Worm (Caenorhabditis elegans) whole organism, L2 larva: ENCODE data around the gene vdac-1.

Experiments used
- F13H6.1 ChIP-seq: sonication (generic microtip); optimal IDR thresholded peaks from 2 replicates; lab custom pipeline; 2016; ENCODE audit warnings: missing genetic modification characterization, missing compliant biosample characterization
- egl-27 ChIP-seq: sonication (generic microtip); optimal IDR thresholded peaks from 3 replicates; lab custom pipeline; 2017; ENCODE audit warnings: missing biosample characterization, missing genetic modification reagents, missing genetic modification characterization
- elt-1 ChIP-seq: fragments of 150-350 bp; optimal IDR thresholded peaks from 2 replicates; lab custom pipeline; 2014; ENCODE audit warnings: missing biosample characterization, missing genetic modification characterization
- elt-3 ChIP-seq: sonication (generic microtip); optimal IDR thresholded peaks from 2 replicates; lab custom pipeline; 2017; ENCODE audit warnings: missing biosample characterization, missing genetic modification characterization
- lin-13 ChIP-seq: fragments of 150-350 bp; optimal IDR thresholded peaks from 2 replicates; lab custom pipeline; 2014; ENCODE audit warnings: missing biosample characterization, missing genetic modification reagents, missing genetic modification characterization
- lsy-2 ChIP-seq, 2 experiments: fragments of 150-350 bp in 1 of 2; sonication (generic microtip) in 1 of 2; optimal IDR thresholded peaks; 2 replicates each; lab custom pipeline; 2014 to 2017; ENCODE audit warnings: missing biosample characterization in 2 of 2, missing genetic modification characterization in 2 of 2
- nhr-11 ChIP-seq: fragments of 150-350 bp; optimal IDR thresholded peaks from 2 replicates; lab custom pipeline; 2014; ENCODE audit warnings: missing biosample characterization, missing genetic modification characterization
- nhr-21 ChIP-seq: fragments of 150-350 bp; optimal IDR thresholded peaks from 2 replicates; lab custom pipeline; 2014; ENCODE audit warnings: missing biosample characterization, missing genetic modification characterization
- nhr-23 ChIP-seq: fragments of 150-350 bp; optimal IDR thresholded peaks from 2 replicates; lab custom pipeline; 2014; ENCODE audit warnings: missing biosample characterization, missing genetic modification reagents, missing genetic modification characterization
- skn-1 ChIP-seq: sonication (generic microtip); optimal IDR thresholded peaks from 2 replicates; lab custom pipeline; 2017; ENCODE audit warnings: missing biosample characterization, missing genetic modification characterization
- unc-39 ChIP-seq: fragments of 150-350 bp; optimal IDR thresholded peaks from 2 replicates; lab custom pipeline; 2014; ENCODE audit warnings: missing biosample characterization, missing genetic modification characterization
- unc-62 ChIP-seq: fragments of 150-350 bp; optimal IDR thresholded peaks from 2 replicates; lab custom pipeline; 2014; ENCODE audit warnings: missing biosample characterization, missing genetic modification reagents, missing genetic modification characterization

DNA sequence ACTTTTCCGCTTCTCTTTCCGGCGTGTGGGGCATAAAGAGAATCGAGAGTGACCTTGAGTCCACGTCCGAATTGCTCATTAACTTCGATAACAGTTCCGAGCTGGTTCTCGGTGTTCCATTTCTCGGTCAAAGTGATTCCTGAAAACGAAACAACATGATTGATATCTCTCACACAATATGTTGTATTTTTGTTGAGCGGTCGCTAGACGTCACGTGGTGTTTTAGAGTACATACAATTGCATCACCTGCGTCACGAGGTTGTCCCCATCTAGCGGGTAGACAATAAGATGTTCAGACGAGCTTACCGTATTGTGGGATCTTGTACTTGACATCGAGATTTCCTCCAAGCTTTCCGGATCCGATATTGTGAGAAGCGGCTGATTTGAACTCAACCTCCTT, 386 bp downstream of the vdac-1 start:
- no peak for TF ChIP-seq egl-27 (tag; lab: Kevin White, UChicago)
- no peak for TF ChIP-seq skn-1 (tag; lab: Kevin White, UChicago)
- peak; percentile 35 for TF ChIP-seq F13H6.1 (tag; lab: Kevin White, UChicago)
- TF ChIP-seq nhr-11 (tag; lab: Kevin White, UChicago) = no peak
- TF ChIP-seq unc-39 (tag; lab: Kevin White, UChicago) = no peak
- TF ChIP-seq elt-3 = no peak
- no peak for TF ChIP-seq unc-62 (GFP tag; lab: Kevin White, UChicago)
- no peak for TF ChIP-seq nhr-23
- peak in 1 of 2 experiments; percentile 61 for TF ChIP-seq lsy-2 (tag; optimal IDR thresholded peaks at IDR 0.05; lab: Kevin White, UChicago)
- TF ChIP-seq nhr-21 (tag; lab: Kevin White, UChicago) = peak; percentile 65
- peak; percentile 21 for TF ChIP-seq lin-13 (GFP tag; lab: Kevin White, UChicago)
- no peak for TF ChIP-seq elt-1 (tag; lab: Kevin White, UChicago)
